Fruit fly (Drosophila melanogaster) S2 (cell line): ENCODE data around the gene CG14321.

Source experiments
- CG8478 ChIP-seq: fragments of >200 bp; optimal IDR thresholded peaks from 2 replicates; lab custom pipeline; 2018
- CTCF ChIP-seq, 2 experiments: fragments of >200 bp; optimal IDR thresholded peaks; 2 replicates each; lab custom pipeline; 2018

dm6 chr3R:17707799-17708198 is 25.6 kb upstream of the CG14321 start:
- TF ChIP-seq CG8478 (lab: Kevin White, UChicago) (no peak), CTCF (optimal IDR thresholded peaks at IDR 0.05; lab: Kevin White, UChicago) (no peak)
